Fruit fly (Drosophila melanogaster) whole organism, embryonic: ENCODE results near the gene CG14818.
A peak's percentile ranks its signal among the peaks of the same experiment; 100 is the strongest.

Experiments used
- Abd-B ChIP-seq: fragments of 200-800 bp; sonication (Bioruptor generic); optimal IDR thresholded peaks from 2 replicates; lab custom pipeline; 2018; ENCODE audit warnings: missing biosample characterization, mild to moderate bottlenecking, missing genetic modification characterization, moderate library complexity
- Adf1 ChIP-seq: fragments of 200-800 bp; sonication (Bioruptor generic); IDR thresholded peaks from 2 replicates; pipeline ENCODE4 v1.3.6; 2022; ENCODE audit warnings: missing biosample characterization, missing genetic modification characterization
- Bdp1 ChIP-seq: fragments of 200-800 bp; sonication (Bioruptor generic); optimal IDR thresholded peaks from 3 replicates; lab custom pipeline; 2016; ENCODE audit warnings: missing biosample characterization, missing genetic modification characterization
- CG10565 ChIP-seq: fragments of 200-800 bp; sonication (Bioruptor generic); optimal IDR thresholded peaks from 3 replicates; lab custom pipeline; 2016; ENCODE audit warnings: missing biosample characterization, mild to moderate bottlenecking, missing genetic modification characterization
- CG13296 ChIP-seq: fragments of 200-800 bp; sonication (Bioruptor generic); optimal IDR thresholded peaks from 3 replicates; lab custom pipeline; 2018; ENCODE audit warnings: missing biosample characterization, mild to moderate bottlenecking, missing genetic modification characterization
- CG13894 ChIP-seq: fragments of 200-800 bp; sonication (Bioruptor generic); optimal IDR thresholded peaks from 3 replicates; lab custom pipeline; 2018; ENCODE audit warnings: missing biosample characterization, mild to moderate bottlenecking, missing genetic modification characterization, moderate library complexity
- CG14014 ChIP-seq: fragments of 200-800 bp; sonication (Bioruptor generic); IDR thresholded peaks from 2 replicates; pipeline ENCODE4 v1.3.6; 2022; ENCODE audit warnings: missing biosample characterization, missing genetic modification characterization
- CG14965 ChIP-seq: fragments of 200-800 bp; sonication (Bioruptor generic); optimal IDR thresholded peaks from 2 replicates; lab custom pipeline; 2016; ENCODE audit warnings: missing biosample characterization, missing genetic modification characterization, borderline replicate concordance
- CG15269 ChIP-seq: fragments of 200-800 bp; sonication (Bioruptor generic); optimal IDR thresholded peaks from 2 replicates; lab custom pipeline; 2018; ENCODE audit warnings: missing biosample characterization, mild to moderate bottlenecking, missing genetic modification characterization, moderate library complexity
- CG15479 ChIP-seq: fragments of 200-800 bp; sonication (Bioruptor generic); optimal IDR thresholded peaks from 3 replicates; lab custom pipeline; 2019; ENCODE audit warnings: missing biosample characterization, mild to moderate bottlenecking, missing genetic modification characterization, moderate library complexity
- CG15696 ChIP-seq: fragments of 200-800 bp; sonication (Bioruptor generic); optimal IDR thresholded peaks from 2 replicates; lab custom pipeline; 2019; ENCODE audit warnings: missing biosample characterization, mild to moderate bottlenecking, missing genetic modification characterization, moderate library complexity
- CG17829 ChIP-seq: fragments of 200-800 bp; optimal IDR thresholded peaks from 2 replicates; lab custom pipeline; 2019; ENCODE audit warnings: missing biosample characterization, mild to moderate bottlenecking, missing genetic modification characterization, moderate library complexity
- CG18599 ChIP-seq: fragments of 200-800 bp; sonication (Bioruptor generic); optimal IDR thresholded peaks from 3 replicates; lab custom pipeline; 2017; ENCODE audit warnings: missing biosample characterization, missing genetic modification characterization, mild to moderate bottlenecking, moderate library complexity, missing genetic modification reagents
- CG2120 ChIP-seq: fragments of 200-800 bp; sonication (Bioruptor generic); optimal IDR thresholded peaks from 3 replicates; lab custom pipeline; 2016; ENCODE audit warnings: missing biosample characterization, missing genetic modification characterization
- CG32767 ChIP-seq: fragments of 200-800 bp; sonication (Bioruptor generic); IDR thresholded peaks from 2 replicates; pipeline ENCODE4 v1.3.6; 2022; ENCODE audit warnings: missing biosample characterization, missing genetic modification characterization
- CG34422 ChIP-seq: fragments of 200-800 bp; sonication (Bioruptor generic); IDR thresholded peaks from 3 replicates; pipeline ENCODE4 v1.3.6; 2022; ENCODE audit warnings: missing biosample characterization, missing genetic modification characterization
- CG7963 ChIP-seq: fragments of 200-800 bp; sonication (Bioruptor generic); IDR thresholded peaks from 3 replicates; pipeline ENCODE4 v1.3.6; 2022; ENCODE audit warnings: missing biosample characterization, missing genetic modification characterization; ENCODE audit not compliant: partially characterized antibody
- CG8089 ChIP-seq: fragments of 200-800 bp; sonication (Bioruptor generic); optimal IDR thresholded peaks from 3 replicates; lab custom pipeline; 2016; ENCODE audit warnings: missing biosample characterization, missing genetic modification characterization
- CG8281 ChIP-seq: fragments of 200-800 bp; sonication (Bioruptor generic); optimal IDR thresholded peaks from 2 replicates; lab custom pipeline; 2018; ENCODE audit warnings: missing biosample characterization, mild to moderate bottlenecking, missing genetic modification characterization, moderate library complexity
- CHES-1-like ChIP-seq: fragments of 200-800 bp; sonication (Bioruptor generic); optimal IDR thresholded peaks from 2 replicates; lab custom pipeline; 2016; ENCODE audit warnings: missing biosample characterization, missing genetic modification characterization
- Camta ChIP-seq: fragments of 200-800 bp; sonication (Bioruptor generic); optimal IDR thresholded peaks from 2 replicates; lab custom pipeline; 2016; ENCODE audit warnings: missing biosample characterization, missing genetic modification characterization
- Hey ChIP-seq: fragments of 200-800 bp; sonication (Bioruptor generic); optimal IDR thresholded peaks from 3 replicates; lab custom pipeline; 2018; ENCODE audit warnings: missing biosample characterization, mild to moderate bottlenecking, missing genetic modification characterization
- HmgD ChIP-seq: fragments of 200-800 bp; sonication (Bioruptor generic); optimal IDR thresholded peaks from 3 replicates; lab custom pipeline; 2016; ENCODE audit warnings: missing biosample characterization, missing genetic modification characterization
- MESR4 ChIP-seq: fragments of 200-800 bp; sonication (Bioruptor generic); optimal IDR thresholded peaks from 2 replicates; lab custom pipeline; 2018; ENCODE audit warnings: missing biosample characterization, mild to moderate bottlenecking, missing genetic modification characterization, moderate library complexity
- Max ChIP-seq: fragments of 200-800 bp; sonication (Bioruptor generic); optimal IDR thresholded peaks from 2 replicates; lab custom pipeline; 2016; ENCODE audit warnings: missing biosample characterization, mild to moderate bottlenecking, missing genetic modification characterization
- Opbp ChIP-seq: fragments of 200-800 bp; sonication (Bioruptor generic); IDR thresholded peaks from 3 replicates; pipeline ENCODE4 v1.3.6; 2022; ENCODE audit warnings: missing biosample characterization, missing genetic modification characterization; ENCODE audit not compliant: partially characterized antibody
- PHDP ChIP-seq: fragments of 200-800 bp; sonication (Bioruptor generic); optimal IDR thresholded peaks from 3 replicates; lab custom pipeline; 2018; ENCODE audit warnings: missing biosample characterization, mild to moderate bottlenecking, missing genetic modification characterization, moderate library complexity
- Pdp1 ChIP-seq, 2 experiments: fragments of 200-800 bp; sonication (Bioruptor generic); optimal IDR thresholded peaks; 3 replicates each; lab custom pipeline; 2016; ENCODE audit warnings: missing biosample characterization in 2 of 2, missing genetic modification characterization in 2 of 2, mild to moderate bottlenecking in 1 of 2, moderate library complexity in 1 of 2
- Poxn ChIP-seq: fragments of 200-800 bp; sonication (Bioruptor generic); IDR thresholded peaks from 2 replicates; pipeline ENCODE4 v1.3.6; 2022; ENCODE audit warnings: missing biosample characterization, missing genetic modification characterization
- Sin3A ChIP-seq: fragments of >200 bp; optimal IDR thresholded peaks from 2 replicates; lab custom pipeline; 2018
- Xbp1 ChIP-seq: fragments of 200-800 bp; sonication (Bioruptor generic); optimal IDR thresholded peaks from 3 replicates; lab custom pipeline; 2016; ENCODE audit warnings: missing biosample characterization, mild to moderate bottlenecking, missing genetic modification characterization
- ash1 ChIP-seq: fragments of 200-800 bp; sonication (Bioruptor generic); optimal IDR thresholded peaks from 2 replicates; lab custom pipeline; 2018; ENCODE audit warnings: missing biosample characterization, mild to moderate bottlenecking, missing genetic modification characterization
- bigmax ChIP-seq: fragments of 200-800 bp; sonication (Bioruptor generic); optimal IDR thresholded peaks from 2 replicates; lab custom pipeline; 2018; ENCODE audit warnings: missing biosample characterization, mild to moderate bottlenecking, missing genetic modification characterization
- btn ChIP-seq: fragments of 200-800 bp; sonication (Bioruptor generic); optimal IDR thresholded peaks from 2 replicates; lab custom pipeline; 2016; ENCODE audit warnings: missing biosample characterization, missing genetic modification characterization
- cad ChIP-seq: fragments of >200 bp; optimal IDR thresholded peaks from 2 replicates; lab custom pipeline; 2017; ENCODE audit warnings: missing biosample characterization, missing genetic modification characterization
- chif ChIP-seq, 2 experiments: fragments of 200-800 bp; sonication (Bioruptor generic); optimal IDR thresholded peaks; 3 replicates each; lab custom pipeline; 2016; ENCODE audit warnings: missing biosample characterization in 2 of 2, missing genetic modification characterization in 2 of 2
- ems ChIP-seq: fragments of 200-800 bp; sonication (Bioruptor generic); optimal IDR thresholded peaks from 3 replicates; lab custom pipeline; 2016; ENCODE audit warnings: missing biosample characterization, missing genetic modification characterization
- en ChIP-seq: fragments of 200-800 bp; sonication (Bioruptor generic); optimal IDR thresholded peaks from 2 replicates; lab custom pipeline; 2016; ENCODE audit warnings: missing biosample characterization, missing genetic modification characterization
- eyg ChIP-seq: fragments of 200-800 bp; sonication (Bioruptor generic); optimal IDR thresholded peaks from 3 replicates; lab custom pipeline; 2016; ENCODE audit warnings: missing biosample characterization, missing genetic modification characterization
- ftz-f1 ChIP-seq: fragments of 200-800 bp; sonication (Bioruptor generic); optimal IDR thresholded peaks from 2 replicates; lab custom pipeline; 2016; ENCODE audit warnings: missing biosample characterization, missing genetic modification characterization
- grn ChIP-seq: fragments of 200-800 bp; sonication (Bioruptor generic); optimal IDR thresholded peaks from 3 replicates; lab custom pipeline; 2017; ENCODE audit warnings: missing biosample characterization, missing genetic modification characterization
- inv ChIP-seq: fragments of 200-800 bp; sonication (Bioruptor generic); IDR thresholded peaks from 2 replicates; pipeline ENCODE4 v1.3.6; 2022; ENCODE audit warnings: missing biosample characterization, missing genetic modification characterization; ENCODE audit not compliant: partially characterized antibody
- lbe ChIP-seq: fragments of 200-800 bp; sonication (Bioruptor generic); optimal IDR thresholded peaks from 2 replicates; lab custom pipeline; 2016; ENCODE audit warnings: missing biosample characterization, mild to moderate bottlenecking, missing genetic modification characterization
- pnt ChIP-seq: fragments of 200-800 bp; sonication (Bioruptor generic); optimal IDR thresholded peaks from 3 replicates; lab custom pipeline; 2016; ENCODE audit warnings: missing biosample characterization, missing genetic modification characterization
- ranshi ChIP-seq: fragments of 200-800 bp; sonication (Bioruptor generic); IDR thresholded peaks from 2 replicates; pipeline ENCODE4 v1.3.6; 2022; ENCODE audit warnings: missing biosample characterization, missing genetic modification characterization
- row ChIP-seq: fragments of 200-800 bp; sonication (Bioruptor generic); IDR thresholded peaks from 3 replicates; pipeline ENCODE4 v1.3.6; 2022; ENCODE audit warnings: missing biosample characterization, missing genetic modification characterization
- seq ChIP-seq: fragments of 200-800 bp; sonication (Bioruptor generic); IDR thresholded peaks from 2 replicates; pipeline ENCODE4 v1.3.6; 2022; ENCODE audit warnings: missing biosample characterization, missing genetic modification characterization
- sim ChIP-seq: fragments of 200-800 bp; sonication (Bioruptor generic); IDR thresholded peaks from 2 replicates; pipeline ENCODE4 v1.3.6; 2022; ENCODE audit warnings: missing biosample characterization, missing genetic modification characterization
- sisA ChIP-seq: fragments of 200-800 bp; sonication (Bioruptor generic); IDR thresholded peaks from 2 replicates; pipeline ENCODE4 v1.3.6; 2022; ENCODE audit warnings: missing biosample characterization, missing genetic modification characterization
- sna ChIP-seq: fragments of 200-800 bp; sonication (Bioruptor generic); IDR thresholded peaks from 2 replicates; pipeline ENCODE4 v1.3.6; 2022; ENCODE audit warnings: missing biosample characterization, missing genetic modification characterization; ENCODE audit not compliant: partially characterized antibody
- stwl ChIP-seq: fragments of 200-800 bp; sonication (Bioruptor generic); optimal IDR thresholded peaks from 3 replicates; lab custom pipeline; 2018; ENCODE audit warnings: missing biosample characterization, mild to moderate bottlenecking, missing genetic modification characterization, moderate library complexity

CG14818 gene

DNA sequence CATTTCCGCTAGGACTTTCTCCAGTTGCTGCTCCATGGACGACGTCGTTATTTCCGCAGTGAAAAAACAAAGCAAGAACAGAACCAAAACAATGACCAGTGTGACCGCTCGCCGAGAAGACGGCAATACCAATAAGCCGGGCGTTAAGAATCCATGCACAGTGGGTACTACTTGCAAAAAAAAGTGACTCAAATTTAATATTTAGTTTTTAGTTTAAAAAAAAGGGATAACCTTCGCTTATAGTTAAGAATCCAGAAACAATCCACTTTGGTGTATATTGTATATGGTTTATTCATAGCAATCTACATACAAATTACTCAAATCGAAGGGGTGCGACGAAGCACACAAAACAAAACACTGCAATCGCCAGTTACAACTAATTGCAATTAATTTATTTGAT, 20.7 kb downstream of the CG14818 start, which contains the start of gene Lamtor5 (continued):
- TF ChIP-seq eyg (GFP tag; lab: Kevin White, UChicago) (no peak), CG13894 (tag; lab: Kevin White, UChicago) (peak; percentile 43), btn (no peak), grn (GFP tag; lab: Kevin White, UChicago) (no peak), inv (GFP tag; lab: Robert Waterston, UW) (no peak), PHDP (tag; lab: Kevin White, UChicago) (peak; percentile 40), cad (GFP tag; lab: Kevin White, UChicago) (no peak), CG13296 (GFP tag; lab: Kevin White, UChicago) (peak; percentile 41), sim (GFP tag; lab: Robert Waterston, UW) (no peak), Hey (tag; lab: Kevin White, UChicago) (no peak), Sin3A (no peak), CG15269 (tag; lab: Kevin White, UChicago) (peak; percentile 45), Pdp1 (GFP tag; optimal IDR thresholded peaks at IDR 0.05; lab: Kevin White, UChicago) (peak; percentile 41 to 49), Camta (GFP tag; lab: Kevin White, UChicago) (no peak), ems (GFP tag; lab: Kevin White, UChicago) (peak; percentile 46), Adf1 (no peak), CG15479 (no peak), chif (GFP tag; optimal IDR thresholded peaks at IDR 0.05; lab: Kevin White, UChicago) (peak in 1 of 2 experiments; percentile 37), CG18599 (GFP tag; lab: Kevin White, UChicago) (peak; percentile 42), pnt (GFP tag; lab: Kevin White, UChicago) (no peak), bigmax (GFP tag; lab: Kevin White, UChicago) (no peak), CG8281 (tag; lab: Kevin White, UChicago) (no peak), CHES-1-like (GFP tag; lab: Kevin White, UChicago) (peak; percentile 29), ranshi (0 out of 2 replicates have a peak, but pooled peaks have one; percentile 14), CG8089 (GFP tag; lab: Kevin White, UChicago) (no peak), CG32767 (GFP tag; lab: Robert Waterston, UW) (no peak), CG17829 (tag; lab: Kevin White, UChicago) (peak; percentile 56), CG15696 (tag; lab: Kevin White, UChicago) (peak; percentile 15), en (no peak), sna (GFP tag; lab: Robert Waterston, UW) (no peak), ftz-f1 (GFP tag; lab: Kevin White, UChicago) (no peak), MESR4 (peak; percentile 71), CG14965 (GFP tag; lab: Kevin White, UChicago) (no peak), row (GFP tag; lab: Robert Waterston, UW) (peak; percentile 84), CG7963 (no peak), Abd-B (GFP tag; lab: Kevin White, UChicago) (no peak), CG2120 (GFP tag; lab: Kevin White, UChicago) (peak; percentile 71), CG14014 (peak; percentile 34; the same call in 1 of the 2 replicates), CG34422 (GFP tag; lab: Robert Waterston, UW) (peak; percentile 59; the same call in 1 of the 3 replicates), stwl (peak; percentile 24), seq (GFP tag; lab: Robert Waterston, UW) (no peak), Poxn (no peak), Bdp1 (GFP tag; lab: Kevin White, UChicago) (no peak), Xbp1 (GFP tag; lab: Kevin White, UChicago) (peak; percentile 27), Max (GFP tag; lab: Kevin White, UChicago) (peak; percentile 24), sisA (GFP tag; lab: Robert Waterston, UW) (peak; percentile 22; the same call in 1 of the 2 replicates), HmgD (GFP tag; lab: Kevin White, UChicago) (no peak), Opbp (GFP tag; lab: Robert Waterston, UW) (no peak), ash1 (GFP tag; lab: Kevin White, UChicago) (no peak), lbe (GFP tag; lab: Kevin White, UChicago) (no peak), CG10565 (GFP tag; lab: Kevin White, UChicago) (no peak)
